Worm (Caenorhabditis elegans): ENCODE results near the gene glb-27.

Gene glb-27

ce11 chrII:8516783-8517182 lies 39.3 kb downstream of the glb-27 start, which contains the start of gene rnh-2 (continued):
- TF ChIP-seq odd-2 (tag; optimal IDR thresholded peaks at IDR 0.05) (no peak), ceh-34 (tag; optimal IDR thresholded peaks at IDR 0.05) (no peak), ceh-30 (tag; optimal IDR thresholded peaks at IDR 0.05) (no peak), pag-3 (tag; optimal IDR thresholded peaks at IDR 0.05; ENCODE audit: borderline replicate concordance) (no peak), ceh-18 (tag; optimal IDR thresholded peaks at IDR 0.05) (no peak), hlh-30 (tag; optimal IDR thresholded peaks at IDR 0.05; ENCODE audit: insufficient read depth) (no peak), unc-3 (GFP tag; conservative IDR thresholded peaks at IDR 0.05) (no peak), unc-3 (tag; optimal IDR thresholded peaks at IDR 0.05) (no peak), unc-42 (tag; optimal IDR thresholded peaks at IDR 0.05) (peak; percentile 29), ama-1 (optimal IDR thresholded peaks at IDR 0.05) (no peak), sox-4 (tag; optimal IDR thresholded peaks at IDR 0.05) (no peak), ttx-3 (tag; optimal IDR thresholded peaks at IDR 0.05) (no peak), tbx-7 (tag; optimal IDR thresholded peaks at IDR 0.05) (peak; percentile 67), sdc-2 (tag; optimal IDR thresholded peaks at IDR 0.05) (no peak), lim-6 (tag; optimal IDR thresholded peaks at IDR 0.05) (peak; percentile 25), ceh-45 (GFP tag; IDR thresholded peaks at IDR 0.05) (no peak)

ce11 chrII:8515521-8515920 lies 40.5 kb downstream of the glb-27 start:
- no peak for TF ChIP-seq ttx-3 (tag; optimal IDR thresholded peaks at IDR 0.05)
- TF ChIP-seq unc-3 (GFP tag; conservative IDR thresholded peaks at IDR 0.05) = no peak
- TF ChIP-seq unc-3 (tag; optimal IDR thresholded peaks at IDR 0.05) = no peak
- peak; percentile 80 for TF ChIP-seq elt-2 (tag; optimal IDR thresholded peaks at IDR 0.05)

ce11 chrII:8514729-8515128 lies 41.3 kb downstream of the glb-27 start, which contains the start of gene ctg-2:
Gene ctg-2, plus strand, starts transcription at chrII:8515054.
- TF ChIP-seq tbx-2 (tag; optimal IDR thresholded peaks at IDR 0.05) (no peak), K09A11.1 (tag; optimal IDR thresholded peaks at IDR 0.05; ENCODE audit: insufficient read depth) (no peak), dmd-4 (tag; optimal IDR thresholded peaks at IDR 0.05; ENCODE audit: borderline replicate concordance) (no peak), ceh-48 (tag; optimal IDR thresholded peaks at IDR 0.05) (no peak), ceh-2 (tag; optimal IDR thresholded peaks at IDR 0.05) (no peak), dve-1 (tag; optimal IDR thresholded peaks at IDR 0.05) (no peak), zip-5 (tag; optimal IDR thresholded peaks at IDR 0.05) (no peak), elt-2 (tag; optimal IDR thresholded peaks at IDR 0.05) (no peak), ahr-1 (tag; optimal IDR thresholded peaks at IDR 0.05) (no peak), pha-2 (tag; optimal IDR thresholded peaks at IDR 0.05) (no peak), ceh-34 (tag; optimal IDR thresholded peaks at IDR 0.05) (no peak), nfya-1 (tag; optimal IDR thresholded peaks at IDR 0.05) (no peak), mec-3 (tag; optimal IDR thresholded peaks at IDR 0.05; ENCODE audit: borderline replicate concordance) (no peak), T23F11.4 (GFP tag; optimal IDR thresholded peaks at IDR 0.05) (no peak), fkh-6 (tag; optimal IDR thresholded peaks at IDR 0.05) (no peak), pqm-1 (tag; optimal IDR thresholded peaks at IDR 0.05) (no peak), odd-2 (tag; optimal IDR thresholded peaks at IDR 0.05) (no peak), syd-9 (tag; optimal IDR thresholded peaks at IDR 0.05) (no peak), C38D4.7 (GFP tag; optimal IDR thresholded peaks at IDR 0.05) (no peak)

- no peak for TF ChIP-seq ceh-9 (tag; optimal IDR thresholded peaks at IDR 0.05)
Measured at ce11 chrII:8508956-8509355, 47.1 kb downstream of the glb-27 start, which contains the start of gene T13H5.1. Gene T13H5.1, minus strand, starts transcription at chrII:8509056.

- no peak for TF ChIP-seq pha-4 (tag; optimal IDR thresholded peaks at IDR 0.05)
- TF ChIP-seq unc-3 (GFP tag; conservative IDR thresholded peaks at IDR 0.05) = no peak
- no peak for TF ChIP-seq unc-3 (tag; optimal IDR thresholded peaks at IDR 0.05)
- no peak for TF ChIP-seq T23F11.4 (GFP tag; optimal IDR thresholded peaks at IDR 0.05)
- no peak for TF ChIP-seq ets-4 (tag; optimal IDR thresholded peaks at IDR 0.05)
- no peak for TF ChIP-seq ceh-30 (tag; optimal IDR thresholded peaks at IDR 0.05)
- no peak for TF ChIP-seq dmd-4 (tag; optimal IDR thresholded peaks at IDR 0.05; ENCODE audit: borderline replicate concordance)
- no peak for TF ChIP-seq hlh-15 (tag; optimal IDR thresholded peaks at IDR 0.05)
- no peak for TF ChIP-seq ceh-31 (tag; optimal IDR thresholded peaks at IDR 0.05)
- TF ChIP-seq K02D7.2 (tag; optimal IDR thresholded peaks at IDR 0.05) = no peak
- TF ChIP-seq hlh-6 (tag; optimal IDR thresholded peaks at IDR 0.05) = no peak
Measured at ce11 chrII:8506759-8507158, 49.3 kb downstream of the glb-27 start.

Data from whole organism, late embryonic.